Worm (Caenorhabditis elegans) whole organism, young adult: Measurements from ENCODE around the gene M199.136.

Experiments
- T26A5.8 ChIP-seq: sonication (generic microtip); optimal IDR thresholded peaks from 2 replicates; lab custom pipeline; 2016; ENCODE audit warnings: missing genetic modification characterization, missing compliant biosample characterization
- akir-1 ChIP-seq: fragments of 200-800 bp; sonication (Bioruptor generic); optimal IDR thresholded peaks from 2 replicates; lab custom pipeline; 2018; ENCODE audit warnings: mild to moderate bottlenecking, missing genetic modification characterization, moderate library complexity, missing compliant biosample characterization
- attf-3 ChIP-seq: fragments of 200-800 bp; sonication (Bioruptor generic); conservative IDR thresholded peaks from 2 replicates; pipeline ENCODE4 v1.3.6; 2022; ENCODE audit warnings: missing genetic modification reagents, missing genetic modification characterization, missing compliant biosample characterization
- dpff-1 ChIP-seq: sonication (generic microtip); optimal IDR thresholded peaks from 2 replicates; lab custom pipeline; 2017; ENCODE audit warnings: mild to moderate bottlenecking, missing genetic modification characterization, missing compliant biosample characterization
- ekl-4 ChIP-seq: fragments of 200-800 bp; sonication (Bioruptor generic); IDR thresholded peaks from 2 replicates; pipeline ENCODE4 v1.3.6; 2022; ENCODE audit warnings: missing genetic modification reagents, missing genetic modification characterization, missing compliant biosample characterization
- madf-3 ChIP-seq: fragments of 200-800 bp; sonication (Bioruptor generic); IDR thresholded peaks from 2 replicates; pipeline ENCODE4 v1.3.6; 2022; ENCODE audit warnings: missing genetic modification reagents, missing genetic modification characterization, missing compliant biosample characterization
- mxl-1 ChIP-seq: sonication (generic microtip); optimal IDR thresholded peaks from 2 replicates; lab custom pipeline; 2016; ENCODE audit warnings: missing genetic modification characterization, missing compliant biosample characterization
- sptf-2 ChIP-seq: fragments of 200-800 bp; sonication (Bioruptor generic); optimal IDR thresholded peaks from 2 replicates; lab custom pipeline; 2018; ENCODE audit warnings: mild to moderate bottlenecking, missing genetic modification characterization, missing compliant biosample characterization
- unc-62 ChIP-seq: fragments of 150-350 bp; optimal IDR thresholded peaks from 2 replicates; lab custom pipeline; 2014; ENCODE audit warnings: missing biosample characterization, missing genetic modification reagents, missing genetic modification characterization
- xnd-1 ChIP-seq: sonication (generic microtip); optimal IDR thresholded peaks from 2 replicates; lab custom pipeline; 2016; ENCODE audit warnings: missing genotype, missing genetic modification reagents, missing genetic modification characterization, missing compliant biosample characterization
- ztf-28 ChIP-seq: fragments of 200-800 bp; sonication (Bioruptor generic); IDR thresholded peaks from 2 replicates; pipeline ENCODE4 v1.3.6; 2022; ENCODE audit warnings: missing genetic modification reagents, missing genetic modification characterization, missing compliant biosample characterization
- ztf-3 ChIP-seq: fragments of 200-800 bp; sonication (Bioruptor generic); optimal IDR thresholded peaks from 2 replicates; lab custom pipeline; 2018; ENCODE audit warnings: mild to moderate bottlenecking, missing genetic modification characterization, missing compliant biosample characterization

ce11 chrIV:15147104-15147503, 28.6 kb downstream of the M199.136 start, which contains the start of gene str-78:
- no peak for TF ChIP-seq T26A5.8 (tag; lab: Kevin White, UChicago)
- no peak for TF ChIP-seq akir-1 (GFP tag; lab: Kevin White, UChicago)
- TF ChIP-seq dpff-1 (tag; lab: Kevin White, UChicago) = no peak
- no peak for TF ChIP-seq attf-3 (GFP tag; lab: Robert Waterston, UW)
- no peak for TF ChIP-seq ekl-4 (GFP tag; lab: Robert Waterston, UW)
- no peak for TF ChIP-seq ztf-28
- no peak for TF ChIP-seq xnd-1
- no peak for TF ChIP-seq unc-62 (GFP tag; lab: Kevin White, UChicago)
- TF ChIP-seq ztf-3 (GFP tag; lab: Kevin White, UChicago) = no peak
- TF ChIP-seq mxl-1 (tag; lab: Kevin White, UChicago) = no peak
- no peak for TF ChIP-seq madf-3 (GFP tag; lab: Robert Waterston, UW)
- TF ChIP-seq sptf-2 (GFP tag; lab: Kevin White, UChicago) = no peak
